Fruit fly (Drosophila melanogaster) whole organism, pupa: ENCODE data around the gene hkb.

Experiments
- CG10348 ChIP-seq: fragments of 200-800 bp; sonication (Bioruptor generic); IDR thresholded peaks from 2 replicates; pipeline ENCODE4 v1.3.6; 2022; ENCODE audit warnings: missing biosample characterization, missing genetic modification characterization
- CG12605 ChIP-seq: fragments of 200-800 bp; sonication (Bioruptor generic); IDR thresholded peaks from 2 replicates; pipeline ENCODE4 v1.3.6; 2022; ENCODE audit warnings: missing biosample characterization, missing genetic modification characterization
- CG13204 ChIP-seq: fragments of 200-800 bp; sonication (Bioruptor generic); optimal IDR thresholded peaks from 2 replicates; lab custom pipeline; 2018; ENCODE audit warnings: missing biosample characterization, mild to moderate bottlenecking, missing genetic modification characterization, moderate library complexity
- CG14655 ChIP-seq: fragments of 200-800 bp; sonication (Bioruptor generic); optimal IDR thresholded peaks from 3 replicates; lab custom pipeline; 2017; ENCODE audit warnings: mild to moderate bottlenecking, missing biosample characterization, missing genetic modification reagents, missing genetic modification characterization
- CG15710 ChIP-seq: fragments of 200-800 bp; sonication (Bioruptor generic); optimal IDR thresholded peaks from 2 replicates; lab custom pipeline; 2018; ENCODE audit warnings: missing biosample characterization, mild to moderate bottlenecking, missing genetic modification characterization, moderate library complexity
- CG17806 ChIP-seq: fragments of 200-800 bp; sonication (Bioruptor generic); optimal IDR thresholded peaks from 2 replicates; lab custom pipeline; 2018; ENCODE audit warnings: missing biosample characterization, mild to moderate bottlenecking, missing genetic modification characterization, moderate library complexity
- CG32121 ChIP-seq: fragments of 200-800 bp; sonication (Bioruptor generic); IDR thresholded peaks from 2 replicates; pipeline ENCODE4 v1.3.6; 2022; ENCODE audit warnings: missing biosample characterization, missing genetic modification characterization
- CG34367 ChIP-seq: fragments of 200-800 bp; sonication (Bioruptor generic); optimal IDR thresholded peaks from 2 replicates; lab custom pipeline; 2018; ENCODE audit warnings: missing biosample characterization, mild to moderate bottlenecking, missing genetic modification characterization
- CG4496 ChIP-seq: fragments of 200-800 bp; sonication (Bioruptor generic); IDR thresholded peaks from 3 replicates; pipeline ENCODE4 v1.3.6; 2022; ENCODE audit warnings: missing biosample characterization, missing genetic modification characterization
- CG8159 ChIP-seq: fragments of 200-800 bp; sonication (Bioruptor generic); optimal IDR thresholded peaks from 3 replicates; lab custom pipeline; 2018; ENCODE audit warnings: missing biosample characterization, mild to moderate bottlenecking, missing genetic modification characterization, moderate library complexity
- CG8301 ChIP-seq: fragments of 200-800 bp; sonication (Bioruptor generic); optimal IDR thresholded peaks from 2 replicates; lab custom pipeline; 2018; ENCODE audit warnings: missing biosample characterization, mild to moderate bottlenecking, missing genetic modification characterization
- CG9948 ChIP-seq: fragments of 200-800 bp; sonication (Bioruptor generic); optimal IDR thresholded peaks from 2 replicates; lab custom pipeline; 2018; ENCODE audit warnings: missing biosample characterization, mild to moderate bottlenecking, missing genetic modification characterization, moderate library complexity
- D1 ChIP-seq: fragments of 200-800 bp; sonication (Bioruptor generic); optimal IDR thresholded peaks from 2 replicates; lab custom pipeline; 2018; ENCODE audit warnings: missing biosample characterization, mild to moderate bottlenecking, missing genetic modification characterization, moderate library complexity
- EcR ChIP-seq: fragments of 200-800 bp; sonication (Bioruptor generic); optimal IDR thresholded peaks from 3 replicates; lab custom pipeline; 2019; ENCODE audit warnings: missing biosample characterization, missing genetic modification characterization, mild to moderate bottlenecking, moderate library complexity, missing genetic modification reagents
- Ets98B ChIP-seq: fragments of 200-800 bp; sonication (Bioruptor generic); IDR thresholded peaks from 2 replicates; pipeline ENCODE4 v1.3.6; 2022; ENCODE audit warnings: missing biosample characterization, missing genetic modification characterization
- Pif1A ChIP-seq: fragments of 200-800 bp; sonication (Bioruptor generic); optimal IDR thresholded peaks from 3 replicates; lab custom pipeline; 2016; ENCODE audit warnings: missing biosample characterization, missing genetic modification characterization
- Pif1B ChIP-seq: fragments of 200-800 bp; sonication (Bioruptor generic); optimal IDR thresholded peaks from 3 replicates; lab custom pipeline; 2016; ENCODE audit warnings: missing biosample characterization, missing genetic modification characterization
- Snoo ChIP-seq: fragments of 200-800 bp; sonication (Bioruptor generic); optimal IDR thresholded peaks from 3 replicates; lab custom pipeline; 2017; ENCODE audit warnings: missing biosample characterization, mild to moderate bottlenecking, missing genetic modification characterization, inconsistent platforms
- fd96Ca ChIP-seq: fragments of 200-800 bp; sonication (Bioruptor generic); IDR thresholded peaks from 3 replicates; pipeline ENCODE4 v1.3.6; 2022; ENCODE audit warnings: missing biosample characterization, missing genetic modification characterization
- gl ChIP-seq: fragments of 200-800 bp; sonication (Bioruptor generic); optimal IDR thresholded peaks from 2 replicates; lab custom pipeline; 2018; ENCODE audit warnings: missing biosample characterization, mild to moderate bottlenecking, missing genetic modification characterization
- rn ChIP-seq: fragments of 200-800 bp; sonication (Bioruptor generic); IDR thresholded peaks from 2 replicates; pipeline ENCODE4 v1.3.6; 2022; ENCODE audit warnings: missing biosample characterization, missing genetic modification characterization

hkb gene

DNA sequence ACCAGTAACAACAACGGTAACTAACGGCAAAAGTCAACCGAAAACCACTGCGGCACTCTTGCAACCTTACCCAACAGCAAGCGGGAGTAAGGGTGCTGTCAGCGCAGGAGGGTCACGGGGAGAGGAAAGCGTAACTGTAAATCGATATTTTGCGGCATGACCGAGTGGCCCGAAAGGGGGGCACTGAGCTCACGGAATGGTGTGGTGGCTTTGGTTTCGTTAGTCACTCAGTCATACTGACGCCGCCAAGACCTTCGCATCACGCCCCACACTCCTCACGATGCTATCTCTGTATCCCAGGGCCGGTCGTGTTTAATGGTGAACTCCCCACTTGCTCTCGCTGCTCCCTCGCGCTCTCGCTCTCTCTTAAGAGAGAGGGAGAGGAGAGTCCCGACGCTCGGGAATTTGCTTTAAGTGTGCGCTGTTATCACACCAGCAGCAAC, 14.2 kb upstream of the hkb start:
- peak; percentile 69 for TF ChIP-seq CG13204
- peak; percentile 41 for TF ChIP-seq Ets98B (GFP tag; lab: Robert Waterston, UW)
- no peak for TF ChIP-seq CG34367 (tag; lab: Kevin White, UChicago)
- peak; percentile 54 for TF ChIP-seq EcR (GFP tag; lab: Kevin White, UChicago)
- TF ChIP-seq Pif1B = peak; percentile 5
- TF ChIP-seq fd96Ca (GFP tag; lab: Robert Waterston, UW) = peak; percentile 17; the same call in 1 of the 3 replicates
- no peak for TF ChIP-seq Pif1A (GFP tag; lab: Kevin White, UChicago)
- TF ChIP-seq CG12605 (GFP tag; lab: Robert Waterston, UW) = 0 out of 2 replicates have a peak, but pooled peaks have one; percentile 33
- peak; percentile 26 for TF ChIP-seq CG14655
- TF ChIP-seq CG8159 (tag; lab: Kevin White, UChicago) = peak; percentile 2
- peak; percentile 75; the same call in 2 of the 3 replicates for TF ChIP-seq CG4496 (GFP tag; lab: Robert Waterston, UW)
- TF ChIP-seq CG10348 (GFP tag; lab: Robert Waterston, UW) = no peak
- TF ChIP-seq, all 21 proteins: peak for 9

DNA sequence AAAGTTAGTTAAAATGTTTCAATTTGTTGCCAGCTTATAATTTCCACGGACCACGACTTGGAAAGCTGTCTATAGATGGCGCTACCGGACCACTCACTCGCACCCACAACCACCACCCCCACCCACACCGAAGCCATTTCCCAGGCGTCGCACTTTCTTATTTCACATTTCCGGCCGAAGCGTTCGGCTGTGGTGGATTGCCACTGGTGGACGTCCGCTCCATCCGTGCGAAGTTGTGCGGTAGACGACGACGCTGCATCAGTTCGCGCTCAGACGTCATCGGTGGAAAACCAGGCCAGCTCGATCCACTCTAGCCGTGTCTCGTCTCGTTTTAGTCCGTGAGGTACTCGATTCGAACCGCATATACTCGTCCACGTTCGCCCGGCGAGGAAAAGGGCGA, 13.2 kb upstream of the hkb start, which contains the start of gene CG1090:
CG1090 (plus strand) TSS at position 259 of the 400 bp plus-strand sequence.
- TF ChIP-seq CG12605 (GFP tag; lab: Robert Waterston, UW) (no peak), CG15710 (tag; lab: Kevin White, UChicago) (no peak), CG17806 (tag; lab: Kevin White, UChicago) (no peak), CG14655 (no peak), CG8301 (tag; lab: Kevin White, UChicago) (no peak), CG32121 (GFP tag; lab: Robert Waterston, UW) (no peak), Snoo (tag; lab: Kevin White, UChicago) (no peak), CG9948 (tag; lab: Kevin White, UChicago) (no peak), CG10348 (GFP tag; lab: Robert Waterston, UW) (no peak), CG4496 (GFP tag; lab: Robert Waterston, UW) (no peak; the same call in 1 of the 3 replicates), Pif1A (GFP tag; lab: Kevin White, UChicago) (no peak), CG8159 (tag; lab: Kevin White, UChicago) (no peak)

DNA sequence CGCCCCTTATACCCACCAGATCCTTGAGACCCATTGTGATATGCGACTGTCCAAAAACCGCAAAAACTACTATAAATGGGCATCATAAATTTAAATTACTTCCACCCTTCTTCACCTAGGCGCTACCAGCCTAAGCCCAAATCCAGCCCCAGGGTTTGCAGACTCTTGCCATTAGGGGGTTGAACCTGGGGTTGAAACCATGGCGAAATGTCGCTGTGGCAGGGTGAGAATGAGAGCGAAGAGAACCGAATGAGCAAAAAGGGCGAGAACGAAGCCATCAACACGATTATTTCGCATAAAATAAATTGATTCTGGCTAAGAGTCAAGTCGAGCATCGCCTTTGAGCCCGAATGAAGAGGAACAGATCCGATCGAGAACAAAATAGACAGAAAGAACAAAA, 7.1 kb upstream of the hkb start:
- no peak for TF ChIP-seq Pif1A (GFP tag; lab: Kevin White, UChicago)
- TF ChIP-seq CG32121 (GFP tag; lab: Robert Waterston, UW) = no peak
- TF ChIP-seq CG4496 (GFP tag; lab: Robert Waterston, UW) = no peak
- TF ChIP-seq Snoo (tag; lab: Kevin White, UChicago) = no peak
- TF ChIP-seq CG15710 (tag; lab: Kevin White, UChicago) = no peak
- TF ChIP-seq CG17806 (tag; lab: Kevin White, UChicago) = no peak
- TF ChIP-seq CG9948 (tag; lab: Kevin White, UChicago) = no peak
- TF ChIP-seq CG12605 (GFP tag; lab: Robert Waterston, UW) = no peak
- no peak for TF ChIP-seq Ets98B (GFP tag; lab: Robert Waterston, UW)
- no peak for TF ChIP-seq CG34367 (tag; lab: Kevin White, UChicago)

DNA sequence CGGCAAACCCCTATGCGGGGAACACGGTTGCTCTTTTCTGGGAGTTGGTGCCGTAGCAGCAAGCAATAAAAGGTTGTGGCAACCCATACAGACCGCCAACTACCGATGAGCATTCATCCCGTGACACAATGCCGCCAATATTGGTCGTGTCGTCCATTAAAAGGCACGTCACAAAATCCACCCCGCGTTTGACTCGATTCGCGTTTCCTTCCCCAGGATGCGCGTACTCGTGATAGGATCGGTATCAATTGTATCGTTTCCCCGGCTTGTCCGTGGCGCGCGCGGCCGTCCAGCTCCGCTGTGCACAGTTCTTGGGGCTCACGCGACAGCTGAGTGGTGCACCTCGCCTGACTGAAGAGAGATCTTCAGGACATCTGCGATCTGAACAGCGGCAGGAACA, 3.8 kb upstream of the hkb start:
- TF ChIP-seq CG32121 (GFP tag; lab: Robert Waterston, UW) = no peak
- no peak for TF ChIP-seq CG8301 (tag; lab: Kevin White, UChicago)
- TF ChIP-seq D1 (tag; lab: Kevin White, UChicago) = no peak
- no peak for TF ChIP-seq CG9948 (tag; lab: Kevin White, UChicago)
- no peak for TF ChIP-seq CG12605 (GFP tag; lab: Robert Waterston, UW)
- no peak for TF ChIP-seq CG17806 (tag; lab: Kevin White, UChicago)
- TF ChIP-seq Ets98B (GFP tag; lab: Robert Waterston, UW) = no peak
- TF ChIP-seq rn (GFP tag; lab: Robert Waterston, UW) = no peak
- no peak for TF ChIP-seq Snoo (tag; lab: Kevin White, UChicago)
- no peak for TF ChIP-seq CG10348 (GFP tag; lab: Robert Waterston, UW)
- TF ChIP-seq CG34367 (tag; lab: Kevin White, UChicago) = no peak
- TF ChIP-seq CG13204 = no peak

DNA sequence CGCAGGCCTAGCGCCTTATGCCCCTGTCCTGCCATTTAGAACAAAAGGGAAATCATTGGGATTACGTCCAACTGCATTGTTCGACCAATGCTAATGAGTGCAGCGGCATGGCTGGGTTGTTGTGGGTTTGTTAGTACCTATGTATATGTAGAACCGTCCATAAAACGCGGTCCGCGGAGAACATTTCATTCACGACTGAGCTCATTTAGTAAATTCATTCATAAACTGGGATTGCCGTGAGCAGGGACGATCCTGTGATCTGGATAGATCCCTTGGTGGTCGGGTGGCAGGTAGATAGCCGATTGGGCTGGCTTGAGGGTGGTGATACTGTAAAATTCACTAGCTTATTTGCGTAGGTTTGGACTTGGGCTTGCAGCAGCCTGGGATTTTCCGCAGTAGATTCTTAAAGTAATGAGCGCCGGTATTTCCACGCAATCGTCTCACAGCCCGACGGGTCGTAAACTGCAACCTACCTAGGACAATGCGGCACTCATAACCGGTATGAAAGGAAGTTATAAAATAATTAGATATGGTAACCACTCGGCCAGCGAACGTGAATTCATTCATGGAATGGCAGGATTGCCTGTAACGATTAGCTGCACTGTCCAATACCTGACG, 1.9 kb upstream of the hkb start:
- TF ChIP-seq gl (no peak), Pif1B (no peak)

DNA sequence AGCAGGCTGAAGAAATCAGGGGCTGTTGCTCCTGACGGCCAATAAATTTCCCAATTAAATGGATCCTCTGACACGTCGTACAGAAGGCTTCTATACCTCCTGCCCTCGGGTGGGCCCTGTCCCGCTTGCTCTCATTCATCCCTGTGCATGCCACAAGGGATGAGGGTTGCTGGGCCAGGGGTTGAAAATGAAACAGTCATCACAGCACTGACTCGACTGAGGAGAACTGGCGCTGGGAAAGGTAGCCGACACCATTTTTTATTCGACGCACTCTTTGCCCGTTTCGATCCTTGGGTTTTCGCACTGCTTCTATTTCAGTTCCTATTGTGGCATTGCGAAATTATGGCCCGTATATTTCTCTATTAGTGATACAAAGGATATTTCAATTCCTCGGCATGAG, 5.3 kb downstream of the hkb start:
- no peak for TF ChIP-seq CG8159 (tag; lab: Kevin White, UChicago)
- TF ChIP-seq CG10348 (GFP tag; lab: Robert Waterston, UW) = no peak
- TF ChIP-seq CG17806 (tag; lab: Kevin White, UChicago) = no peak
- TF ChIP-seq CG15710 (tag; lab: Kevin White, UChicago) = no peak
- no peak for TF ChIP-seq CG4496 (GFP tag; lab: Robert Waterston, UW)
- no peak for TF ChIP-seq Ets98B (GFP tag; lab: Robert Waterston, UW)
- no peak for TF ChIP-seq CG12605 (GFP tag; lab: Robert Waterston, UW)
- TF ChIP-seq CG13204 = no peak
- TF ChIP-seq CG9948 (tag; lab: Kevin White, UChicago) = no peak
- no peak for TF ChIP-seq EcR (GFP tag; lab: Kevin White, UChicago)
- TF ChIP-seq gl = no peak
- no peak for TF ChIP-seq D1 (tag; lab: Kevin White, UChicago)
- no peak for TF ChIP-seq CG32121 (GFP tag; lab: Robert Waterston, UW)
- TF ChIP-seq CG34367 (tag; lab: Kevin White, UChicago) = no peak
- no peak for TF ChIP-seq CG14655
- TF ChIP-seq Snoo (tag; lab: Kevin White, UChicago) = no peak
- no peak for TF ChIP-seq CG8301 (tag; lab: Kevin White, UChicago)
- no peak for TF ChIP-seq Pif1A (GFP tag; lab: Kevin White, UChicago)
